Worm (Caenorhabditis elegans): ENCODE data around the gene sru-29.

The sru-29 gene

ce11 chrV:9798212-9798611, 13.0 kb upstream of the sru-29 start:
- no peak for TF ChIP-seq tab-1 (GFP tag; IDR thresholded peaks at IDR 0.05)
- TF ChIP-seq ref-1 (GFP tag; conservative IDR thresholded peaks at IDR 0.05) = no peak

ce11 chrV:9799076-9799475, 12.2 kb upstream of the sru-29 start, which contains the start of gene F46B6.13:
Gene F46B6.13, minus strand, starts transcription at chrV:9799176.
- TF ChIP-seq cog-1 (tag; optimal IDR thresholded peaks at IDR 0.05) = no peak
- TF ChIP-seq flt-1 (GFP tag; IDR thresholded peaks at IDR 0.05) = no peak
- no peak for TF ChIP-seq ztf-23 (GFP tag; IDR thresholded peaks at IDR 0.05)
- TF ChIP-seq ref-1 (GFP tag; conservative IDR thresholded peaks at IDR 0.05) = no peak
- TF ChIP-seq tab-1 (GFP tag; IDR thresholded peaks at IDR 0.05) = no peak
- TF ChIP-seq med-1 (GFP tag; optimal IDR thresholded peaks at IDR 0.05; ENCODE audit: insufficient read depth) = no peak
- no peak for TF ChIP-seq ztf-29 (GFP tag; IDR thresholded peaks at IDR 0.05)
- no peak for TF ChIP-seq klf-2 (GFP tag; conservative IDR thresholded peaks at IDR 0.05)
- TF ChIP-seq T22C8.4 (GFP tag; IDR thresholded peaks at IDR 0.05) = no peak

DNA sequence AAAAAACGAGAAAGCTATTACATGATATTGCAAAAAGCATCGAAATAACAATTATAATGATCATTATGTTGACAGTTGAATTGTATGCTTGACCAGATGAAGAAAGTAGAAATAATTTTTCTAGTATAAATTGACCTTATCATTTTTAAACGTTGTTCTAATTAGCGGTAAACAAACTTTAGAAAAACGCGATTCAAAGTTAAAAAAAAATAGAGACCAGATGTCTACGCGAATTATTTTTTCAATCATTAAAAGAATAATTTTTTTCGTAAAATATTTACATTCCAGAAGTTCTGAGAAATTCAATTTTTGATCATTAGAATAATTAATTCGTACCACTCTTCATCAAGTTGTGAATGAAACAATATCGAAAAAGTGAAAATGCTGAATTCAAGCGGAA, 9.3 kb upstream of the sru-29 start, which contains the start of gene F46B6.10:
Gene F46B6.10 (minus strand): TSS at position 101 of the 400 bp plus-strand sequence.
- no peak for TF ChIP-seq ztf-23 (GFP tag; IDR thresholded peaks at IDR 0.05)
- TF ChIP-seq med-1 (GFP tag; optimal IDR thresholded peaks at IDR 0.05; ENCODE audit: insufficient read depth) = no peak
- no peak for TF ChIP-seq klf-2 (GFP tag; conservative IDR thresholded peaks at IDR 0.05)
- no peak for TF ChIP-seq T22C8.4 (GFP tag; IDR thresholded peaks at IDR 0.05)
- TF ChIP-seq tab-1 (GFP tag; IDR thresholded peaks at IDR 0.05) = no peak
- no peak for TF ChIP-seq cog-1 (tag; optimal IDR thresholded peaks at IDR 0.05)
- TF ChIP-seq ztf-29 (GFP tag; IDR thresholded peaks at IDR 0.05) = no peak
- no peak for TF ChIP-seq ref-1 (GFP tag; conservative IDR thresholded peaks at IDR 0.05)
- TF ChIP-seq flt-1 (GFP tag; IDR thresholded peaks at IDR 0.05) = no peak

DNA sequence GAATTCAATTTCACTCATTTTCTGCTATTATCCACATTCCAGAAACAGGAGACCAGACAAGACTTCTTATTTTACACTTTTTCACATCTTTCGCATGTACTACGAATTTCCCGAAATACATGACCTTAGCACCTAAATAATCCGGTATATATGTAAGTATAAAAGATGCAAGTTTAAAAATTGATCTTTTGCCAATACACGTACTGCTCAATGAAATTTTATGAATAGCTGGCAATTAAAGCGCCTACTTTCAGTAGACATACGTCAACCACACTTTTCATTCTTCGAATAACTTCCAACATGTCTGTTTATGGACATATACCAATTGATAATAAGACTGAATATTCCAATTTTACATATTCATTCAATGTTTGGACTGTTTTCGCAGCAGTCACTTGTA, 8.1 kb upstream of the sru-29 start, which contains the start of gene sru-39:
Gene sru-39 (plus strand): TSS at position 301 of the 400 bp plus-strand sequence.
- TF ChIP-seq cog-1 (tag; optimal IDR thresholded peaks at IDR 0.05) (no peak), med-1 (GFP tag; optimal IDR thresholded peaks at IDR 0.05; ENCODE audit: insufficient read depth) (no peak), ref-1 (GFP tag; conservative IDR thresholded peaks at IDR 0.05) (no peak), klf-2 (GFP tag; conservative IDR thresholded peaks at IDR 0.05) (no peak), T22C8.4 (GFP tag; IDR thresholded peaks at IDR 0.05) (no peak), ztf-23 (GFP tag; IDR thresholded peaks at IDR 0.05) (no peak)

- TF ChIP-seq T22C8.4 (GFP tag; IDR thresholded peaks at IDR 0.05) (no peak), ztf-23 (GFP tag; IDR thresholded peaks at IDR 0.05) (no peak), tab-1 (GFP tag; IDR thresholded peaks at IDR 0.05) (no peak), ref-1 (GFP tag; conservative IDR thresholded peaks at IDR 0.05) (no peak), med-1 (GFP tag; optimal IDR thresholded peaks at IDR 0.05; ENCODE audit: insufficient read depth) (no peak), ztf-29 (GFP tag; IDR thresholded peaks at IDR 0.05) (no peak), klf-2 (GFP tag; conservative IDR thresholded peaks at IDR 0.05) (no peak), flt-1 (GFP tag; IDR thresholded peaks at IDR 0.05) (no peak), cog-1 (tag; optimal IDR thresholded peaks at IDR 0.05) (no peak)
Observed at ce11 chrV:9805161-9805560, 6.1 kb upstream of the sru-29 start, which contains the start of gene sru-37. Gene sru-37, plus strand, starts transcription at chrV:9805461.

- TF ChIP-seq tab-1 (GFP tag; IDR thresholded peaks at IDR 0.05) (no peak), cog-1 (tag; optimal IDR thresholded peaks at IDR 0.05) (no peak), flt-1 (GFP tag; IDR thresholded peaks at IDR 0.05) (no peak), T22C8.4 (GFP tag; IDR thresholded peaks at IDR 0.05) (no peak), klf-2 (GFP tag; conservative IDR thresholded peaks at IDR 0.05) (no peak), ztf-29 (GFP tag; IDR thresholded peaks at IDR 0.05) (no peak), med-1 (GFP tag; optimal IDR thresholded peaks at IDR 0.05; ENCODE audit: insufficient read depth) (no peak), ref-1 (GFP tag; conservative IDR thresholded peaks at IDR 0.05) (no peak), ztf-23 (GFP tag; IDR thresholded peaks at IDR 0.05) (no peak)
Observed at ce11 chrV:9812216-9812615, 962 bp downstream of the sru-29 start.

DNA sequence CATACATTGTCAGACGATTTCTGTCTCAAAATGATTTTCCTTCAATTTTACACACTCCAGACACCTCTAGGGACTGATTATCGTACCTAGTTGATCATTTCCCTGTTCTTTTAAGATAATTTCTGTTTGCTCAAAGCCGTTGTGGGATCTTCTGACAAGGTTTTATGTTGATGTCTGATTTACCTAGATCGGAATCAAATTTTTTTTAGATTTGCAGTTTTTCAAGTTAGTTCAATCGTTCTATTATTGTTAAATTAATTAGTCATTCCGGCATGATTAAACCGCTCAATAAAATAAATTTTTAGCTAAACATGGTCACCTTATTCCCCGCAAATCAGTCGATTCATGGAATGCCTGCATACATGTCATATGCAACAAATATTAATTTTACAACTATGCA, 2.3 kb downstream of the sru-29 start, which contains the start of gene sru-30:
Gene sru-30 (plus strand): TSS at position 301 of the 400 bp plus-strand sequence.
- no peak for TF ChIP-seq med-1 (GFP tag; optimal IDR thresholded peaks at IDR 0.05; ENCODE audit: insufficient read depth)
- no peak for TF ChIP-seq ztf-23 (GFP tag; IDR thresholded peaks at IDR 0.05)
- TF ChIP-seq T22C8.4 (GFP tag; IDR thresholded peaks at IDR 0.05) = no peak
- TF ChIP-seq cog-1 (tag; optimal IDR thresholded peaks at IDR 0.05) = no peak
- no peak for TF ChIP-seq flt-1 (GFP tag; IDR thresholded peaks at IDR 0.05)
- no peak for TF ChIP-seq klf-2 (GFP tag; conservative IDR thresholded peaks at IDR 0.05)
- no peak for TF ChIP-seq ztf-29 (GFP tag; IDR thresholded peaks at IDR 0.05)

DNA sequence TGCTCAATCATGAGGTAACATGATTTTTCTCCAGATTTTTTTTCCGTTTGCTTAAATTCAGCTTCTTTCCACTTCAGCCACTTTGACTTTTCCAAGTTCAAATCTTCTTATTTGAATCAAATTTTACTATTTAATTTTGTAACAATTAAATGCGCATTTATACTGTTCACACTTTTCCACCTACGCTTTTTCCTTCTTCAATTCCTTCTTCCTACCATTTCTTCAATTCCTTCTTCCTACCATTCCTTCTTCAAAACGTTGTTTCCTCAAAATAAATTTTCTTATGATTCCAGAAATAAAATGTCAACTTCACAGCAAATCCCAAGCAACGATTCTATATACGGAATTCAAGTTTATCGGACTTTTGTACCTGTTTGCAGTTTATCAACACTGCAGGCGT, 5.1 kb downstream of the sru-29 start, which contains the start of gene sru-31:
Gene sru-31 (plus strand): TSS at position 301 of the 400 bp plus-strand sequence.
- no peak for TF ChIP-seq flt-1 (GFP tag; IDR thresholded peaks at IDR 0.05)
- TF ChIP-seq ztf-23 (GFP tag; IDR thresholded peaks at IDR 0.05) = no peak
- no peak for TF ChIP-seq tab-1 (GFP tag; IDR thresholded peaks at IDR 0.05)
- no peak for TF ChIP-seq med-1 (GFP tag; optimal IDR thresholded peaks at IDR 0.05; ENCODE audit: insufficient read depth)
- TF ChIP-seq T22C8.4 (GFP tag; IDR thresholded peaks at IDR 0.05) = no peak
- no peak for TF ChIP-seq ztf-29 (GFP tag; IDR thresholded peaks at IDR 0.05)
- no peak for TF ChIP-seq ref-1 (GFP tag; conservative IDR thresholded peaks at IDR 0.05)
- TF ChIP-seq cog-1 (tag; optimal IDR thresholded peaks at IDR 0.05) = no peak
- no peak for TF ChIP-seq klf-2 (GFP tag; conservative IDR thresholded peaks at IDR 0.05)

ce11 chrV:9821724-9822123, 10.5 kb downstream of the sru-29 start, which contains the start of gene str-193:
Gene str-193, minus strand, starts transcription at chrV:9821824.
- no peak for TF ChIP-seq cog-1 (tag; optimal IDR thresholded peaks at IDR 0.05)
- TF ChIP-seq T22C8.4 (GFP tag; IDR thresholded peaks at IDR 0.05) = no peak
- TF ChIP-seq ref-1 (GFP tag; conservative IDR thresholded peaks at IDR 0.05) = no peak

DNA sequence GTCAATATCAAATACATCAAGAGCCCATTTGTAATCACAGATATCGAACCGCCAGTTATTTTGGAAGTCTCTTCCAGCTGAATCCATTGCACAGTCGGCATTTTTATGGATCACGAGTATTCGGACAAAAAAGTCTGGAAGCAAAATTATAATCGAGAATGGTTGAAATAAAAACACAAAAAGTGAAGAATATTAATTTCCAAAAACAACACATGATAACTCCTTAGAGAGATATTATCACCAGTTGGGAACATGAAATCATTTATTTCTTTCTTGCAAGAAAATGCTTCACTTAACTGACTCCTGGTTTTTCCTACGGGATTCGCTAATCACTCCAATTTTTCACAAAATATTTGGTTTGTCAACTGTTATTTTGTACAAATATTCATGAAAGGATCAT, 12.9 kb downstream of the sru-29 start, which contains the start of gene str-2:
Gene str-2 (minus strand): TSS at position 101 of the 400 bp plus-strand sequence.
- no peak for TF ChIP-seq med-1 (GFP tag; optimal IDR thresholded peaks at IDR 0.05; ENCODE audit: insufficient read depth)
- TF ChIP-seq cog-1 (tag; optimal IDR thresholded peaks at IDR 0.05) = no peak
- no peak for TF ChIP-seq ref-1 (GFP tag; conservative IDR thresholded peaks at IDR 0.05)
- no peak for TF ChIP-seq ztf-29 (GFP tag; IDR thresholded peaks at IDR 0.05)
- TF ChIP-seq klf-2 (GFP tag; conservative IDR thresholded peaks at IDR 0.05) = no peak
- no peak for TF ChIP-seq flt-1 (GFP tag; IDR thresholded peaks at IDR 0.05)
- no peak for TF ChIP-seq T22C8.4 (GFP tag; IDR thresholded peaks at IDR 0.05)
- no peak for TF ChIP-seq ztf-23 (GFP tag; IDR thresholded peaks at IDR 0.05)
- no peak for TF ChIP-seq tab-1 (GFP tag; IDR thresholded peaks at IDR 0.05)

Measured in whole organism, midembryonic.